Worm (Caenorhabditis elegans) whole organism, L4 larva: Measurements from ENCODE around the gene ufd-2.

ENCODE experiments used
- D1046.2 ChIP-seq: fragments of 200-800 bp; sonication (Bioruptor generic); IDR thresholded peaks from 2 replicates; pipeline ENCODE4 v1.3.6; 2022; ENCODE audit warnings: missing genetic modification characterization, missing compliant biosample characterization
- F10B5.3 ChIP-seq: sonication (generic microtip); optimal IDR thresholded peaks from 2 replicates; lab custom pipeline; 2016; ENCODE audit warnings: mild to moderate bottlenecking, missing genetic modification characterization, missing compliant biosample characterization
- F37D6.2 ChIP-seq: sonication (generic microtip); optimal IDR thresholded peaks from 2 replicates; lab custom pipeline; 2016; ENCODE audit warnings: mild to moderate bottlenecking, missing genetic modification characterization, missing compliant biosample characterization
- F44E2.7 ChIP-seq: fragments of 200-800 bp; sonication (Bioruptor generic); IDR thresholded peaks from 2 replicates; pipeline ENCODE4 v2.1.2; 2022; ENCODE audit warnings: missing genetic modification characterization, missing compliant biosample characterization
- Y75B8A.6 ChIP-seq: fragments of 200-800 bp; sonication (Bioruptor generic); IDR thresholded peaks from 2 replicates; pipeline ENCODE4 v1.3.6; 2022; ENCODE audit warnings: missing genetic modification reagents, missing genetic modification characterization, missing compliant biosample characterization
- ZK337.2 ChIP-seq: fragments of 200-800 bp; sonication (Bioruptor generic); IDR thresholded peaks from 2 replicates; pipeline ENCODE4 v1.3.6; 2022; ENCODE audit warnings: missing genetic modification reagents, missing genetic modification characterization, missing compliant biosample characterization
- ZK546.5 ChIP-seq, 2 experiments: sonication (generic microtip); optimal IDR thresholded peaks; 2 replicates each; lab custom pipeline; 2017; ENCODE audit warnings: missing biosample characterization in 2 of 2, missing genetic modification characterization in 2 of 2
- aha-1 ChIP-seq: fragments of 150-350 bp; peaks from one replicate; lab custom pipeline; 2014; ENCODE audit warnings: missing biosample characterization, missing genetic modification characterization
- attf-4 ChIP-seq: sonication (generic microtip); optimal IDR thresholded peaks from 3 replicates; lab custom pipeline; 2017; ENCODE audit warnings: missing biosample characterization, missing genetic modification characterization
- ceh-20 ChIP-seq: fragments of 200-800 bp; sonication (Bioruptor generic); IDR thresholded peaks from 2 replicates; pipeline ENCODE4 v1.3.6; 2022; ENCODE audit warnings: missing genetic modification reagents, missing genetic modification characterization, missing compliant biosample characterization
- ceh-28 ChIP-seq: fragments of 150-350 bp; optimal IDR thresholded peaks from 2 replicates; lab custom pipeline; 2014; ENCODE audit warnings: missing biosample characterization, missing genetic modification reagents, missing genetic modification characterization
- ceh-62 ChIP-seq: sonication (generic microtip); optimal IDR thresholded peaks from 2 replicates; lab custom pipeline; 2017; ENCODE audit warnings: missing biosample characterization, missing genetic modification characterization
- cey-2 ChIP-seq: sonication (generic microtip); optimal IDR thresholded peaks from 3 replicates; lab custom pipeline; 2017; ENCODE audit warnings: missing genetic modification characterization, mild to moderate bottlenecking, missing compliant biosample characterization, antibody characterized with exemption, borderline replicate concordance; ENCODE audit not compliant: insufficient read depth
- daf-19 ChIP-seq: fragments of 200-800 bp; sonication (Bioruptor generic); conservative IDR thresholded peaks from 2 replicates; pipeline ENCODE4 v1.3.6; 2022; ENCODE audit warnings: missing genetic modification characterization, missing compliant biosample characterization
- dmd-6 ChIP-seq: fragments of 200-800 bp; sonication (Bioruptor generic); IDR thresholded peaks from 2 replicates; pipeline ENCODE4 v1.3.6; 2022; ENCODE audit warnings: missing genetic modification reagents, missing genetic modification characterization, missing compliant biosample characterization
- dmd-8 ChIP-seq: fragments of 200-800 bp; sonication (Bioruptor generic); IDR thresholded peaks from 2 replicates; pipeline ENCODE4 v1.3.6; 2022; ENCODE audit warnings: missing genetic modification characterization, missing compliant biosample characterization
- dpl-1 ChIP-seq: fragments of 150-350 bp; optimal IDR thresholded peaks from 2 replicates; lab custom pipeline; 2014; ENCODE audit warnings: missing biosample characterization, missing genetic modification reagents, missing genetic modification characterization
- fos-1 ChIP-seq: fragments of 150-350 bp; optimal IDR thresholded peaks from 2 replicates; lab custom pipeline; 2014; ENCODE audit warnings: missing biosample characterization, missing genetic modification characterization
- gei-8 ChIP-seq: fragments of 200-800 bp; sonication (Bioruptor generic); optimal IDR thresholded peaks from 2 replicates; lab custom pipeline; 2018; ENCODE audit warnings: mild to moderate bottlenecking, missing genetic modification characterization, missing compliant biosample characterization
- hif-1 ChIP-seq, 2 experiments: sonication (generic microtip); optimal IDR thresholded peaks; 2 replicates each; lab custom pipeline; 2016 to 2017; ENCODE audit warnings: missing compliant biosample characterization in 2 of 2, missing genetic modification characterization in 2 of 2, missing genetic modification reagents in 2 of 2, missing genotype in 2 of 2, mild to moderate bottlenecking in 1 of 2
- hlh-11 ChIP-seq: fragments of 200-800 bp; sonication (Bioruptor generic); optimal IDR thresholded peaks from 2 replicates; lab custom pipeline; 2018; ENCODE audit warnings: mild to moderate bottlenecking, missing genetic modification characterization, missing compliant biosample characterization
- hmg-1.1 ChIP-seq: fragments of 200-800 bp; sonication (Bioruptor generic); IDR thresholded peaks from 2 replicates; pipeline ENCODE4 v1.3.6; 2022; ENCODE audit warnings: missing genetic modification reagents, missing genetic modification characterization, missing compliant biosample characterization
- lin-1 ChIP-seq: fragments of 200-800 bp; sonication (Bioruptor generic); IDR thresholded peaks from 2 replicates; pipeline ENCODE4 v1.3.6; 2022; ENCODE audit warnings: missing genetic modification reagents, missing genetic modification characterization, missing compliant biosample characterization
- lin-13 ChIP-seq: fragments of 150-350 bp; optimal IDR thresholded peaks from 2 replicates; lab custom pipeline; 2014; ENCODE audit warnings: missing biosample characterization, missing genetic modification reagents, missing genetic modification characterization
- lin-29 ChIP-seq: fragments of 200-800 bp; sonication (Bioruptor generic); IDR thresholded peaks from 2 replicates; pipeline ENCODE4 v1.3.6; 2022; ENCODE audit warnings: missing genetic modification reagents, missing genetic modification characterization, missing compliant biosample characterization
- lin-38 ChIP-seq: fragments of 200-800 bp; sonication (Bioruptor generic); IDR thresholded peaks from 2 replicates; pipeline ENCODE4 v1.3.6; 2022; ENCODE audit warnings: missing genetic modification reagents, missing genetic modification characterization, missing compliant biosample characterization
- lir-3 ChIP-seq: sonication (generic microtip); optimal IDR thresholded peaks from 2 replicates; lab custom pipeline; 2016; ENCODE audit warnings: mild to moderate bottlenecking, missing genetic modification characterization, missing compliant biosample characterization
- lsy-2 ChIP-seq, 2 experiments: fragments of 150-350 bp in 1 of 2; sonication (generic microtip) in 1 of 2; optimal IDR thresholded peaks; 2 replicates each; lab custom pipeline; 2014 to 2017; ENCODE audit warnings: missing biosample characterization in 2 of 2, missing genetic modification characterization in 2 of 2
- madf-9 ChIP-seq: fragments of 200-800 bp; sonication (Bioruptor generic); conservative IDR thresholded peaks from 2 replicates; pipeline ENCODE4 v1.3.6; 2022; ENCODE audit warnings: missing genetic modification reagents, missing genetic modification characterization, missing compliant biosample characterization
- mdl-1 ChIP-seq, 2 experiments: fragments of 150-350 bp in 1 of 2; sonication (generic microtip) in 1 of 2; optimal IDR thresholded peaks; 2 replicates each; lab custom pipeline; 2014 to 2017; ENCODE audit warnings: missing biosample characterization in 2 of 2, missing genetic modification characterization in 2 of 2
- mdt-29 ChIP-seq: fragments of 200-800 bp; sonication (Bioruptor generic); IDR thresholded peaks from 2 replicates; pipeline ENCODE4 v1.3.6; 2022; ENCODE audit warnings: missing genetic modification reagents, missing genetic modification characterization, missing compliant biosample characterization
- mxl-2 ChIP-seq: fragments of 200-800 bp; sonication (Bioruptor generic); conservative IDR thresholded peaks from 2 replicates; pipeline ENCODE4 v1.3.6; 2022; ENCODE audit warnings: missing genetic modification reagents, missing genetic modification characterization, missing compliant biosample characterization
- nhr-10 ChIP-seq: fragments of 150-350 bp; optimal IDR thresholded peaks from 2 replicates; lab custom pipeline; 2014; ENCODE audit warnings: missing biosample characterization, missing genetic modification characterization
- nhr-102 ChIP-seq: sonication (generic microtip); optimal IDR thresholded peaks from 2 replicates; lab custom pipeline; 2016; ENCODE audit warnings: mild to moderate bottlenecking, missing genetic modification characterization, moderate library complexity, missing compliant biosample characterization
- nhr-11 ChIP-seq: fragments of 150-350 bp; optimal IDR thresholded peaks from 2 replicates; lab custom pipeline; 2014; ENCODE audit warnings: missing biosample characterization, missing genetic modification characterization
- nhr-25 ChIP-seq: sonication (generic microtip); optimal IDR thresholded peaks from 2 replicates; lab custom pipeline; 2017; ENCODE audit warnings: missing genetic modification characterization, mild to moderate bottlenecking, missing compliant biosample characterization, antibody characterized with exemption, moderate library complexity, borderline replicate concordance; ENCODE audit not compliant: insufficient read depth
- nhr-48 ChIP-seq: sonication (generic microtip); optimal IDR thresholded peaks from 2 replicates; lab custom pipeline; 2016; ENCODE audit warnings: mild to moderate bottlenecking, missing genetic modification characterization, missing compliant biosample characterization
- pha-4 ChIP-seq, 2 experiments: fragments of 150-350 bp in 1 of 2; fragments of 200-800 bp in 1 of 2; sonication (Bioruptor generic) in 1 of 2; IDR thresholded peaks in 1 of 2; optimal IDR thresholded peaks in 1 of 2; 2 replicates each; pipeline versions ENCODE4 v1.3.6 to Lab custom; 2014 to 2022; ENCODE audit warnings: missing genetic modification characterization in 2 of 2, missing genetic modification reagents in 2 of 2, missing biosample characterization in 1 of 2, missing compliant biosample characterization in 1 of 2
- rbr-2 ChIP-seq: sonication (generic microtip); optimal IDR thresholded peaks from 2 replicates; lab custom pipeline; 2016; ENCODE audit warnings: missing genotype, missing genetic modification characterization, missing compliant biosample characterization
- saeg-2 ChIP-seq: fragments of 200-800 bp; sonication (Bioruptor generic); IDR thresholded peaks from 2 replicates; pipeline ENCODE4 v1.3.6; 2022; ENCODE audit warnings: missing genetic modification reagents, missing genetic modification characterization, missing compliant biosample characterization
- sdz-12 ChIP-seq: fragments of 200-800 bp; sonication (Bioruptor generic); optimal IDR thresholded peaks from 2 replicates; lab custom pipeline; 2018; ENCODE audit warnings: mild to moderate bottlenecking, missing genetic modification characterization, missing compliant biosample characterization
- snpc-4 ChIP-seq: fragments of 150-350 bp; optimal IDR thresholded peaks from 2 replicates; lab custom pipeline; 2014; ENCODE audit warnings: missing biosample characterization, missing genetic modification characterization
- spr-1 ChIP-seq: sonication (generic microtip); optimal IDR thresholded peaks from 2 replicates; lab custom pipeline; 2016; ENCODE audit warnings: mild to moderate bottlenecking, missing genetic modification characterization, missing compliant biosample characterization
- unc-62 ChIP-seq, 3 experiments: fragments of 150-350 bp in 1 of 3; sonication (generic microtip); optimal IDR thresholded peaks in 2 of 3; peaks in 1 of 3; 1 replicate in 1 of 3; 2 replicates in 2 of 3; lab custom pipeline; 2014 to 2017; ENCODE audit warnings: missing biosample characterization in 3 of 3, missing genetic modification characterization in 3 of 3, missing genetic modification reagents in 3 of 3, missing genotype in 1 of 3
- vab-7 ChIP-seq: fragments of 200-800 bp; sonication (Bioruptor generic); IDR thresholded peaks from 2 replicates; pipeline ENCODE4 v1.3.6; 2022; ENCODE audit warnings: missing genetic modification reagents, missing genetic modification characterization, missing compliant biosample characterization
- zag-1 ChIP-seq: fragments of 150-350 bp; optimal IDR thresholded peaks from 2 replicates; lab custom pipeline; 2014; ENCODE audit warnings: missing biosample characterization, missing genetic modification characterization
- zip-11 ChIP-seq: fragments of 200-800 bp; sonication (Bioruptor generic); IDR thresholded peaks from 2 replicates; pipeline ENCODE4 v1.3.6; 2022; ENCODE audit warnings: missing genetic modification characterization, missing compliant biosample characterization
- zip-2 ChIP-seq: fragments of 150-350 bp; optimal IDR thresholded peaks from 2 replicates; lab custom pipeline; 2014; ENCODE audit warnings: missing biosample characterization, missing genetic modification characterization
- ztf-11 ChIP-seq: fragments of 150-350 bp; optimal IDR thresholded peaks from 2 replicates; lab custom pipeline; 2014; ENCODE audit warnings: missing biosample characterization, missing genetic modification characterization

ufd-2 gene

ce11 chrII:8075324-8075810, 12.8 kb downstream of the ufd-2 start, which contains the start of gene K02C4.2 (continued):
- TF ChIP-seq nhr-25 (peak; percentile 52), fos-1 (no peak), Y75B8A.6 (GFP tag; lab: Robert Waterston, UW) (no peak), hlh-11 (tag; lab: Kevin White, UChicago) (peak; percentile 94), aha-1 (tag; lab: Kevin White, UChicago) (peak; percentile 95), madf-9 (GFP tag; lab: Robert Waterston, UW) (peak; percentile 68; the same call in 1 of the 2 replicates), lin-38 (peak; percentile 83), spr-1 (tag; lab: Kevin White, UChicago) (peak; percentile 73), snpc-4 (peak; percentile 12), lir-3 (tag; lab: Kevin White, UChicago) (peak; percentile 64), F44E2.7 (0 out of 2 replicates have a peak, but pooled peaks have one; percentile 66), F10B5.3 (peak; percentile 18), daf-19 (GFP tag; lab: Robert Waterston, UW) (peak; percentile 68; the same call in 1 of the 2 replicates)

ce11 chrII:8078041-8078440, 15.5 kb downstream of the ufd-2 start, which contains the start of gene K02C4.5:
Gene K02C4.5, plus strand, starts transcription at chrII:8078435.
- TF ChIP-seq lir-3 (tag; lab: Kevin White, UChicago) = no peak
- TF ChIP-seq mxl-2 (GFP tag; lab: Robert Waterston, UW) = no peak
- TF ChIP-seq nhr-11 (tag; lab: Kevin White, UChicago) = no peak
- no peak for TF ChIP-seq ceh-20 (GFP tag; lab: Robert Waterston, UW)
- no peak for TF ChIP-seq gei-8 (GFP tag; lab: Kevin White, UChicago)
- no peak for TF ChIP-seq hmg-1.1
- no peak for TF ChIP-seq nhr-102 (tag; lab: Kevin White, UChicago)
- TF ChIP-seq ZK546.5 (tag; optimal IDR thresholded peaks at IDR 0.05; lab: Kevin White, UChicago) = no peak
- no peak for TF ChIP-seq lin-29
- peak; percentile 59 for TF ChIP-seq dmd-6 (GFP tag; lab: Robert Waterston, UW)
- no peak for TF ChIP-seq lin-38
- no peak for TF ChIP-seq cey-2
- no peak for TF ChIP-seq F37D6.2 (tag; lab: Kevin White, UChicago)
- TF ChIP-seq daf-19 (GFP tag; lab: Robert Waterston, UW) = no peak
- TF ChIP-seq sdz-12 (GFP tag; lab: Kevin White, UChicago) = no peak
- TF ChIP-seq zip-11 = no peak
- no peak for TF ChIP-seq unc-62 (GFP tag; optimal IDR thresholded peaks at IDR 0.05 in 1 of 2; lab: Kevin White, UChicago)
- TF ChIP-seq unc-62 (tag; optimal IDR thresholded peaks at IDR 0.05; lab: Kevin White, UChicago) = no peak
- no peak for TF ChIP-seq fos-1
- TF ChIP-seq nhr-48 (tag; lab: Kevin White, UChicago) = no peak
- no peak for TF ChIP-seq lin-13 (GFP tag; lab: Kevin White, UChicago)
- no peak for TF ChIP-seq rbr-2
- no peak for TF ChIP-seq mdt-29
- TF ChIP-seq pha-4 (GFP tag; IDR thresholded peaks at IDR 0.05; lab: Robert Waterston, UW) = no peak
- no peak for TF ChIP-seq pha-4 (tag; optimal IDR thresholded peaks at IDR 0.05; lab: Kevin White, UChicago)
- no peak for TF ChIP-seq attf-4
- no peak for TF ChIP-seq vab-7 (GFP tag; lab: Robert Waterston, UW)
- TF ChIP-seq zip-2 (tag; lab: Kevin White, UChicago) = no peak
- no peak for TF ChIP-seq ZK337.2 (GFP tag; lab: Robert Waterston, UW)
- no peak for TF ChIP-seq zag-1 (tag; lab: Kevin White, UChicago)
- peak in 1 of 2 experiments; percentile 26 for TF ChIP-seq lsy-2 (tag; optimal IDR thresholded peaks at IDR 0.05; lab: Kevin White, UChicago)
- TF ChIP-seq mdl-1 (tag; optimal IDR thresholded peaks at IDR 0.05; lab: Kevin White, UChicago) = no peak
- TF ChIP-seq ceh-28 (tag; lab: Kevin White, UChicago) = no peak
- 0 out of 2 replicates have a peak, but pooled peaks have one; percentile 34 for TF ChIP-seq lin-1 (GFP tag; lab: Robert Waterston, UW)
- TF ChIP-seq saeg-2 (GFP tag; lab: Robert Waterston, UW) = no peak
- no peak for TF ChIP-seq D1046.2 (GFP tag; lab: Robert Waterston, UW)
- no peak for TF ChIP-seq dmd-8 (GFP tag; lab: Robert Waterston, UW)
- no peak for TF ChIP-seq nhr-10 (tag; lab: Kevin White, UChicago)
- TF ChIP-seq dpl-1 = no peak
- TF ChIP-seq hif-1 (tag; optimal IDR thresholded peaks at IDR 0.05; lab: Kevin White, UChicago) = no peak
- TF ChIP-seq ztf-11 (tag; lab: Kevin White, UChicago) = no peak
- TF ChIP-seq ceh-62 = no peak
